Fruit fly (Drosophila melanogaster) whole organism, embryonic: Measurements from ENCODE around the gene Nrx-IV.

Experiments used
- ATbp ChIP-seq: fragments of 200-800 bp; sonication (Bioruptor generic); optimal IDR thresholded peaks from 2 replicates; lab custom pipeline; 2017; ENCODE audit warnings: missing biosample characterization, mild to moderate bottlenecking, missing genetic modification characterization, missing genetic modification reagents
- Atf6 ChIP-seq: fragments of 200-800 bp; sonication (Bioruptor generic); IDR thresholded peaks from 2 replicates; pipeline ENCODE4 v1.3.6; 2022; ENCODE audit warnings: missing biosample characterization, missing genetic modification characterization
- CG11085 ChIP-seq: fragments of 200-800 bp; sonication (Bioruptor generic); IDR thresholded peaks from 2 replicates; pipeline ENCODE4 v1.3.6; 2022; ENCODE audit warnings: missing biosample characterization, missing genetic modification characterization
- CG11695 ChIP-seq: fragments of 200-800 bp; sonication (Bioruptor generic); IDR thresholded peaks from 3 replicates; pipeline ENCODE4 v1.3.6; 2022; ENCODE audit warnings: missing biosample characterization, missing genetic modification characterization
- CG12071 ChIP-seq: fragments of 200-800 bp; sonication (Bioruptor generic); optimal IDR thresholded peaks from 3 replicates; lab custom pipeline; 2018; ENCODE audit warnings: missing biosample characterization, mild to moderate bottlenecking, missing genetic modification characterization
- CG14860 ChIP-seq: fragments of 200-800 bp; sonication (Bioruptor generic); IDR thresholded peaks from 3 replicates; pipeline ENCODE4 v1.3.6; 2022; ENCODE audit warnings: missing biosample characterization, missing genetic modification characterization; ENCODE audit not compliant: partially characterized antibody
- CG15479 ChIP-seq: fragments of 200-800 bp; sonication (Bioruptor generic); optimal IDR thresholded peaks from 3 replicates; lab custom pipeline; 2019; ENCODE audit warnings: missing biosample characterization, mild to moderate bottlenecking, missing genetic modification characterization, moderate library complexity
- CG16815 ChIP-seq: fragments of 200-800 bp; sonication (Bioruptor generic); optimal IDR thresholded peaks from 3 replicates; lab custom pipeline; 2017; ENCODE audit warnings: missing biosample characterization, mild to moderate bottlenecking, missing genetic modification characterization
- CG18476 ChIP-seq: fragments of 200-800 bp; sonication (Bioruptor generic); optimal IDR thresholded peaks from 2 replicates; lab custom pipeline; 2016; ENCODE audit warnings: missing biosample characterization, mild to moderate bottlenecking, missing genetic modification characterization
- CG18764 ChIP-seq: fragments of 200-800 bp; sonication (Bioruptor generic); optimal IDR thresholded peaks from 3 replicates; lab custom pipeline; 2016; ENCODE audit warnings: missing biosample characterization, missing genetic modification characterization
- CG2678 ChIP-seq: fragments of 200-800 bp; sonication (Bioruptor generic); optimal IDR thresholded peaks from 3 replicates; lab custom pipeline; 2019; ENCODE audit warnings: missing biosample characterization, mild to moderate bottlenecking, missing genetic modification characterization, moderate library complexity
- CG32767 ChIP-seq: fragments of 200-800 bp; sonication (Bioruptor generic); IDR thresholded peaks from 2 replicates; pipeline ENCODE4 v1.3.6; 2022; ENCODE audit warnings: missing biosample characterization, missing genetic modification characterization
- CG33213 ChIP-seq: fragments of 200-800 bp; sonication (Bioruptor generic); optimal IDR thresholded peaks from 3 replicates; lab custom pipeline; 2016; ENCODE audit warnings: missing biosample characterization, missing genetic modification characterization
- CG3838 ChIP-seq: fragments of 200-800 bp; sonication (Bioruptor generic); optimal IDR thresholded peaks from 3 replicates; lab custom pipeline; 2016; ENCODE audit warnings: missing biosample characterization, missing genetic modification characterization
- CG6654 ChIP-seq: fragments of 200-800 bp; sonication (Bioruptor generic); optimal IDR thresholded peaks from 2 replicates; lab custom pipeline; 2017; ENCODE audit warnings: missing biosample characterization, mild to moderate bottlenecking, missing genetic modification characterization
- CG6689 ChIP-seq: fragments of 200-800 bp; sonication (Bioruptor generic); IDR thresholded peaks from 2 replicates; pipeline ENCODE4 v1.3.6; 2022; ENCODE audit warnings: missing biosample characterization, missing genetic modification characterization
- CG7372 ChIP-seq: fragments of 200-800 bp; sonication (Bioruptor generic); IDR thresholded peaks from 2 replicates; pipeline ENCODE4 v1.3.6; 2022; ENCODE audit warnings: missing biosample characterization, missing genetic modification characterization
- CG9797 ChIP-seq: fragments of 200-800 bp; sonication (Bioruptor generic); optimal IDR thresholded peaks from 3 replicates; lab custom pipeline; 2018; ENCODE audit warnings: missing biosample characterization, mild to moderate bottlenecking, missing genetic modification characterization
- CG9932 ChIP-seq: fragments of 200-800 bp; sonication (Bioruptor generic); IDR thresholded peaks from 2 replicates; pipeline ENCODE4 v1.3.6; 2022; ENCODE audit warnings: missing biosample characterization, missing genetic modification characterization
- CHES-1-like ChIP-seq: fragments of 200-800 bp; sonication (Bioruptor generic); optimal IDR thresholded peaks from 2 replicates; lab custom pipeline; 2016; ENCODE audit warnings: missing biosample characterization, missing genetic modification characterization
- CTCF ChIP-seq: fragments of 200-800 bp; sonication (Bioruptor generic); optimal IDR thresholded peaks from 2 replicates; lab custom pipeline; 2017; ENCODE audit warnings: missing biosample characterization, mild to moderate bottlenecking, missing genetic modification characterization, moderate library complexity
- Dbx ChIP-seq: fragments of 200-800 bp; sonication (Bioruptor generic); IDR thresholded peaks from 3 replicates; pipeline ENCODE4 v1.3.6; 2022; ENCODE audit warnings: missing biosample characterization, missing genetic modification characterization
- Ets65A ChIP-seq: fragments of 200-800 bp; sonication (Bioruptor generic); peaks from one replicate; lab custom pipeline; 2016; ENCODE audit warnings: missing biosample characterization, missing genetic modification characterization
- HLH4C ChIP-seq: fragments of 200-800 bp; sonication (Bioruptor generic); IDR thresholded peaks from 3 replicates; pipeline ENCODE4 v1.3.6; 2022; ENCODE audit warnings: missing biosample characterization, missing genetic modification characterization; ENCODE audit not compliant: partially characterized antibody
- Hr3 ChIP-seq: fragments of 200-800 bp; sonication (Bioruptor generic); optimal IDR thresholded peaks from 3 replicates; lab custom pipeline; 2016; ENCODE audit warnings: missing biosample characterization, missing genetic modification characterization
- Hr78 ChIP-seq, 2 experiments: fragments of 200-800 bp in 1 of 2; fragments of >200 bp in 1 of 2; sonication (Bioruptor generic) in 1 of 2; optimal IDR thresholded peaks; 2 replicates each; lab custom pipeline; 2017 to 2019; ENCODE audit warnings: missing biosample characterization in 2 of 2, missing genetic modification characterization in 2 of 2, mild to moderate bottlenecking in 1 of 2, moderate library complexity in 1 of 2
- Med ChIP-seq: fragments of 200-800 bp; sonication (Bioruptor generic); peaks from one replicate; lab custom pipeline; 2016; ENCODE audit warnings: missing biosample characterization, missing genetic modification characterization, mild to moderate bottlenecking, inconsistent platforms, moderate library complexity
- NK7.1 ChIP-seq: fragments of 200-800 bp; sonication (Bioruptor generic); optimal IDR thresholded peaks from 3 replicates; lab custom pipeline; 2016; ENCODE audit warnings: missing biosample characterization, missing genetic modification characterization
- NfI ChIP-seq: fragments of 200-800 bp; sonication (Bioruptor generic); optimal IDR thresholded peaks from 3 replicates; lab custom pipeline; 2018; ENCODE audit warnings: missing biosample characterization, mild to moderate bottlenecking, missing genetic modification characterization, moderate library complexity
- Poxn ChIP-seq: fragments of 200-800 bp; sonication (Bioruptor generic); IDR thresholded peaks from 2 replicates; pipeline ENCODE4 v1.3.6; 2022; ENCODE audit warnings: missing biosample characterization, missing genetic modification characterization
- Usf ChIP-seq: fragments of 200-800 bp; sonication (Bioruptor generic); optimal IDR thresholded peaks from 2 replicates; lab custom pipeline; 2017; ENCODE audit warnings: missing genotype, missing biosample characterization, missing genetic modification characterization
- ab ChIP-seq: fragments of 200-800 bp; sonication (Bioruptor generic); optimal IDR thresholded peaks from 2 replicates; lab custom pipeline; 2016; ENCODE audit warnings: missing biosample characterization, missing genetic modification characterization
- az2 ChIP-seq: fragments of 200-800 bp; sonication (Bioruptor generic); optimal IDR thresholded peaks from 3 replicates; lab custom pipeline; 2016; ENCODE audit warnings: missing biosample characterization, missing genetic modification characterization
- caup ChIP-seq: fragments of 200-800 bp; sonication (Bioruptor generic); optimal IDR thresholded peaks from 3 replicates; lab custom pipeline; 2017; ENCODE audit warnings: missing biosample characterization, mild to moderate bottlenecking, missing genetic modification characterization, moderate library complexity; ENCODE audit not compliant: severe bottlenecking
- cg ChIP-seq: fragments of 200-800 bp; sonication (Bioruptor generic); optimal IDR thresholded peaks from 3 replicates; lab custom pipeline; 2019; ENCODE audit warnings: missing biosample characterization, mild to moderate bottlenecking, missing genetic modification characterization, moderate library complexity
- chif ChIP-seq, 2 experiments: fragments of 200-800 bp; sonication (Bioruptor generic); optimal IDR thresholded peaks; 3 replicates each; lab custom pipeline; 2016; ENCODE audit warnings: missing biosample characterization in 2 of 2, missing genetic modification characterization in 2 of 2
- disco-r ChIP-seq: fragments of 200-800 bp; sonication (Bioruptor generic); optimal IDR thresholded peaks from 2 replicates; lab custom pipeline; 2016; ENCODE audit warnings: missing biosample characterization, missing genetic modification characterization
- en ChIP-seq: fragments of 200-800 bp; sonication (Bioruptor generic); optimal IDR thresholded peaks from 2 replicates; lab custom pipeline; 2016; ENCODE audit warnings: missing biosample characterization, missing genetic modification characterization
- fd64A ChIP-seq: fragments of 200-800 bp; sonication (Bioruptor generic); optimal IDR thresholded peaks from 3 replicates; lab custom pipeline; 2018; ENCODE audit warnings: missing biosample characterization, mild to moderate bottlenecking, missing genetic modification characterization
- fd96Cb ChIP-seq: fragments of 200-800 bp; sonication (Bioruptor generic); optimal IDR thresholded peaks from 2 replicates; lab custom pipeline; 2018; ENCODE audit warnings: missing biosample characterization, mild to moderate bottlenecking, missing genetic modification characterization, moderate library complexity
- fru ChIP-seq: fragments of >200 bp; optimal IDR thresholded peaks from 2 replicates; lab custom pipeline; 2017
- gce ChIP-seq: fragments of 200-800 bp; sonication (Bioruptor generic); IDR thresholded peaks from 3 replicates; pipeline ENCODE4 v1.3.6; 2022; ENCODE audit warnings: missing biosample characterization, missing genetic modification characterization
- mirr ChIP-seq: fragments of 200-800 bp; sonication (Bioruptor generic); optimal IDR thresholded peaks from 3 replicates; lab custom pipeline; 2018; ENCODE audit warnings: missing biosample characterization, mild to moderate bottlenecking, missing genetic modification characterization
- pb ChIP-seq: fragments of 200-800 bp; sonication (Bioruptor generic); optimal IDR thresholded peaks from 3 replicates; lab custom pipeline; 2016; ENCODE audit warnings: missing biosample characterization, missing genetic modification characterization
- pho ChIP-seq: fragments of 200-800 bp; sonication (Bioruptor generic); optimal IDR thresholded peaks from 2 replicates; lab custom pipeline; 2016; ENCODE audit warnings: missing biosample characterization, missing genetic modification characterization
- psq ChIP-seq: fragments of 200-800 bp; sonication (Bioruptor generic); optimal IDR thresholded peaks from 2 replicates; lab custom pipeline; 2017; ENCODE audit warnings: missing biosample characterization, missing genetic modification characterization
- pzg ChIP-seq: fragments of 200-800 bp; sonication (Bioruptor generic); optimal IDR thresholded peaks from 3 replicates; lab custom pipeline; 2018; ENCODE audit warnings: missing biosample characterization, mild to moderate bottlenecking, missing genetic modification characterization, moderate library complexity
- shn ChIP-seq: fragments of 200-800 bp; sonication (Bioruptor generic); optimal IDR thresholded peaks from 3 replicates; lab custom pipeline; 2016; ENCODE audit warnings: missing biosample characterization, missing genetic modification characterization
- slbo ChIP-seq: fragments of 200-800 bp; sonication (Bioruptor generic); IDR thresholded peaks from 2 replicates; pipeline ENCODE4 v1.3.6; 2022; ENCODE audit warnings: missing biosample characterization, missing genetic modification characterization
- tap ChIP-seq: fragments of 200-800 bp; optimal IDR thresholded peaks from 3 replicates; lab custom pipeline; 2019; ENCODE audit warnings: missing biosample characterization, mild to moderate bottlenecking, missing genetic modification characterization, moderate library complexity
- toy ChIP-seq: fragments of 200-800 bp; sonication (Bioruptor generic); IDR thresholded peaks from 2 replicates; pipeline ENCODE4 v1.3.6; 2022; ENCODE audit warnings: missing biosample characterization, missing genetic modification characterization
- unc-4 ChIP-seq: fragments of 200-800 bp; sonication (Bioruptor generic); IDR thresholded peaks from 2 replicates; pipeline ENCODE4 v1.3.6; 2022; ENCODE audit warnings: missing biosample characterization, missing genetic modification characterization; ENCODE audit not compliant: partially characterized antibody
- wek ChIP-seq: fragments of 200-800 bp; sonication (Bioruptor generic); optimal IDR thresholded peaks from 3 replicates; lab custom pipeline; 2018; ENCODE audit warnings: missing biosample characterization, mild to moderate bottlenecking, missing genetic modification characterization, moderate library complexity

Nrx-IV gene

dm6 chr3L:12118156-12118555 lies 28.2 kb upstream of the Nrx-IV start, which contains the start of gene ssp (continued):
- no peak for TF ChIP-seq CG18476 (GFP tag; lab: Kevin White, UChicago)
- no peak for TF ChIP-seq tap (tag; lab: Kevin White, UChicago)
- TF ChIP-seq fd96Cb: no peak
- no peak for TF ChIP-seq CG6689
- TF ChIP-seq wek (GFP tag; lab: Kevin White, UChicago): no peak
- no peak for TF ChIP-seq ATbp (GFP tag; lab: Kevin White, UChicago)
- TF ChIP-seq Ets65A (GFP tag; lab: Kevin White, UChicago): no peak
- TF ChIP-seq NK7.1 (GFP tag; lab: Kevin White, UChicago): no peak
- no peak for TF ChIP-seq CG9932 (GFP tag; lab: Robert Waterston, UW)
- TF ChIP-seq CG3838 (GFP tag; lab: Kevin White, UChicago): no peak
- TF ChIP-seq CG15479 (GFP tag; lab: Kevin White, UChicago): no peak
- peak; percentile 78 for TF ChIP-seq HLH4C (GFP tag; lab: Robert Waterston, UW)
- TF ChIP-seq CG6654 (GFP tag; lab: Kevin White, UChicago): no peak
- TF ChIP-seq mirr (GFP tag; lab: Kevin White, UChicago): no peak
- TF ChIP-seq Hr3 (GFP tag; lab: Kevin White, UChicago): no peak
- TF ChIP-seq Dbx (GFP tag; lab: Robert Waterston, UW): no peak
- TF ChIP-seq CG11695 (GFP tag; lab: Robert Waterston, UW): no peak
- no peak for TF ChIP-seq disco-r (GFP tag; lab: Kevin White, UChicago)
- TF ChIP-seq CG12071 (GFP tag; lab: Kevin White, UChicago): no peak
- no peak for TF ChIP-seq az2 (GFP tag; lab: Kevin White, UChicago)
- TF ChIP-seq Atf6: no peak
- no peak for TF ChIP-seq fd64A (GFP tag; lab: Kevin White, UChicago)
- peak; percentile 73 for TF ChIP-seq CG14860 (GFP tag; lab: Robert Waterston, UW)
- TF ChIP-seq pho: no peak
- TF ChIP-seq psq (GFP tag; lab: Kevin White, UChicago): no peak
- no peak for TF ChIP-seq CG9797 (GFP tag; lab: Kevin White, UChicago)
- no peak for TF ChIP-seq toy (GFP tag; lab: Robert Waterston, UW)
- TF ChIP-seq NfI (GFP tag; lab: Kevin White, UChicago): no peak
- TF ChIP-seq CG16815 (GFP tag; lab: Kevin White, UChicago): no peak
- no peak for TF ChIP-seq fru
- TF ChIP-seq en: no peak
- TF ChIP-seq Med (GFP tag; lab: Kevin White, UChicago): peak; percentile 47
- no peak for TF ChIP-seq CHES-1-like (GFP tag; lab: Kevin White, UChicago)
- TF ChIP-seq Poxn (GFP tag; lab: Robert Waterston, UW): no peak
- TF ChIP-seq pzg: peak; percentile 50
- no peak for TF ChIP-seq Hr78 (GFP tag; optimal IDR thresholded peaks at IDR 0.05; lab: Kevin White, UChicago)
- no peak for TF ChIP-seq gce (GFP tag; lab: Robert Waterston, UW)
- no peak for TF ChIP-seq slbo (GFP tag; lab: Robert Waterston, UW)
- no peak for TF ChIP-seq Usf (GFP tag; lab: Kevin White, UChicago)
- TF ChIP-seq pb (GFP tag; lab: Kevin White, UChicago): no peak
- no peak for TF ChIP-seq ab (GFP tag; lab: Kevin White, UChicago)
- no peak for TF ChIP-seq CG32767
- TF ChIP-seq shn (GFP tag; lab: Kevin White, UChicago): no peak
- TF ChIP-seq CG18764: no peak
- no peak for TF ChIP-seq CG2678 (tag; lab: Kevin White, UChicago)
- TF ChIP-seq caup (GFP tag; lab: Kevin White, UChicago): no peak
- no peak for TF ChIP-seq CG7372
- no peak for TF ChIP-seq chif (GFP tag; optimal IDR thresholded peaks at IDR 0.05; lab: Kevin White, UChicago)
- no peak for TF ChIP-seq cg (GFP tag; lab: Kevin White, UChicago)
- TF ChIP-seq CTCF (GFP tag; lab: Kevin White, UChicago): no peak
- no peak for TF ChIP-seq CG33213 (GFP tag; lab: Kevin White, UChicago)
- TF ChIP-seq unc-4 (GFP tag; lab: Robert Waterston, UW): peak; percentile 89
- no peak for TF ChIP-seq CG11085 (GFP tag; lab: Robert Waterston, UW)
